Fruit fly (Drosophila melanogaster): ENCODE measurements around the gene Recs1.
A peak's percentile ranks its signal among the peaks of the same experiment; 100 is the strongest.

The Recs1 gene

dm6 chr3R:14125479-14126121 is 28.0 kb downstream of the Recs1 start, which contains the start of the genes 140up and Polr2B (continued):
- TF ChIP-seq CG7745 (tag; optimal IDR thresholded peaks at IDR 0.05) = no peak
- TF ChIP-seq p53 (GFP tag; optimal IDR thresholded peaks at IDR 0.05) = peak; percentile 2
- peak; percentile 29 for TF ChIP-seq Sin3A (optimal IDR thresholded peaks at IDR 0.05)
- TF ChIP-seq CG3281 (GFP tag; optimal IDR thresholded peaks at IDR 0.05) = peak; percentile 92
- peak; percentile 76 for TF ChIP-seq CG2116 (GFP tag; optimal IDR thresholded peaks at IDR 0.05)
- TF ChIP-seq sug (tag; optimal IDR thresholded peaks at IDR 0.05) = peak; percentile 93
- TF ChIP-seq crol (GFP tag; IDR thresholded peaks at IDR 0.05) = peak; percentile 64
- peak; percentile 78 for TF ChIP-seq vfl (GFP tag; optimal IDR thresholded peaks at IDR 0.05)
- TF ChIP-seq hth (optimal IDR thresholded peaks at IDR 0.05) = no peak
- peak; percentile 74 for TF ChIP-seq CG17912 (GFP tag; optimal IDR thresholded peaks at IDR 0.05)
- TF ChIP-seq sens (GFP tag) = peak; percentile 95
- TF ChIP-seq sim (GFP tag; IDR thresholded peaks at IDR 0.05) = 0 out of 2 replicates have a peak, but pooled peaks have one; percentile 27
- TF ChIP-seq CG10321 (GFP tag; IDR thresholded peaks at IDR 0.05) = peak; percentile 48
- TF ChIP-seq CG18764 (GFP tag; optimal IDR thresholded peaks at IDR 0.05) = peak; percentile 91
- peak; percentile 95 for TF ChIP-seq PHDP (tag; optimal IDR thresholded peaks at IDR 0.05)
- peak; percentile 93 for TF ChIP-seq CG10543 (GFP tag; optimal IDR thresholded peaks at IDR 0.05)
- TF ChIP-seq fd64A (GFP tag; optimal IDR thresholded peaks at IDR 0.05) = no peak
- 0 out of 2 replicates have a peak, but pooled peaks have one; percentile 35 for TF ChIP-seq Lim3 (GFP tag; IDR thresholded peaks at IDR 0.05)
- TF ChIP-seq CG10366 (GFP tag; IDR thresholded peaks at IDR 0.05) = peak; percentile 91
- peak; percentile 60 for TF ChIP-seq CG16863 (GFP tag; optimal IDR thresholded peaks at IDR 0.05)
- TF ChIP-seq pho (GFP tag; optimal IDR thresholded peaks at IDR 0.05) = peak; percentile 80
- TF ChIP-seq CG12236 (GFP tag; optimal IDR thresholded peaks at IDR 0.05) = no peak
- TF ChIP-seq dati (GFP tag; IDR thresholded peaks at IDR 0.05) = peak; percentile 72
- TF ChIP-seq CG17612 (GFP tag; IDR thresholded peaks at IDR 0.05) = peak; percentile 89
- peak; percentile 89 for TF ChIP-seq CG17385 (GFP tag; optimal IDR thresholded peaks at IDR 0.05)
- TF ChIP-seq tna (GFP tag; IDR thresholded peaks at IDR 0.05; ENCODE audit: partially characterized antibody) = no peak
- TF ChIP-seq CG16779 (GFP tag; IDR thresholded peaks at IDR 0.05) = no peak
- TF ChIP-seq CG4328 (GFP tag; optimal IDR thresholded peaks at IDR 0.05) = peak; percentile 92
- TF ChIP-seq CG11247 (GFP tag; IDR thresholded peaks at IDR 0.05) = peak; percentile 91
- peak; percentile 60 for TF ChIP-seq Lhr (GFP tag; optimal IDR thresholded peaks at IDR 0.05)
- peak; percentile 97 for TF ChIP-seq Xrp1 (GFP tag; IDR thresholded peaks at IDR 0.05)
- peak; percentile 94 for TF ChIP-seq CG9215 (GFP tag; IDR thresholded peaks at IDR 0.05)
- TF ChIP-seq CG7357 (GFP tag; IDR thresholded peaks at IDR 0.05) = peak; percentile 82
- peak; percentile 94 for TF ChIP-seq CG10654 (GFP tag; optimal IDR thresholded peaks at IDR 0.05)
- peak; percentile 89 for TF ChIP-seq Six4 (GFP tag; optimal IDR thresholded peaks at IDR 0.05)
- TF ChIP-seq Doc3 (GFP tag; IDR thresholded peaks at IDR 0.05; ENCODE audit: partially characterized antibody) = no peak
- peak; percentile 90 for TF ChIP-seq Gug (GFP tag; IDR thresholded peaks at IDR 0.05)
- TF ChIP-seq CG43689 (GFP tag; IDR thresholded peaks at IDR 0.05) = peak; percentile 74
- TF ChIP-seq Fer2 (tag; optimal IDR thresholded peaks at IDR 0.05) = peak; percentile 92
- peak; percentile 77 for TF ChIP-seq sd (tag; optimal IDR thresholded peaks at IDR 0.05)
- no peak for TF ChIP-seq CG16813 (GFP tag; IDR thresholded peaks at IDR 0.05; ENCODE audit: partially characterized antibody)
- TF ChIP-seq tll (GFP tag; optimal IDR thresholded peaks at IDR 0.05) = no peak
- peak; percentile 83 for TF ChIP-seq HLH54F (GFP tag; optimal IDR thresholded peaks at IDR 0.05)
- TF ChIP-seq repo (GFP tag; optimal IDR thresholded peaks at IDR 0.05) = peak; percentile 11
- peak; percentile 52 for TF ChIP-seq Dad (GFP tag; optimal IDR thresholded peaks at IDR 0.05)
- peak; percentile 57 for TF ChIP-seq CG17568 (GFP tag; optimal IDR thresholded peaks at IDR 0.05)
- TF ChIP-seq row (GFP tag; IDR thresholded peaks at IDR 0.05) = peak; percentile 98
- TF ChIP-seq CG1603 (tag; optimal IDR thresholded peaks at IDR 0.05) = no peak
- TF ChIP-seq CG1602 (GFP tag; optimal IDR thresholded peaks at IDR 0.05) = peak; percentile 94
- TF ChIP-seq kay (GFP tag; optimal IDR thresholded peaks at IDR 0.05) = peak; percentile 87
- peak; percentile 77 for TF ChIP-seq CG10431 (GFP tag; optimal IDR thresholded peaks at IDR 0.05)

Data from whole organism, embryonic.